Fruit fly (Drosophila melanogaster): ENCODE measurements around the gene CG4911.

CG4911 gene

dm6 chr3L:9057429-9058088, 15.0 kb downstream of the CG4911 start (continued):
- TF ChIP-seq Med (GFP tag) (peak; percentile 90), bab2 (GFP tag; optimal IDR thresholded peaks at IDR 0.05) (peak; percentile 46), CG31224 (GFP tag; IDR thresholded peaks at IDR 0.05) (peak; percentile 84), CG16779 (GFP tag; IDR thresholded peaks at IDR 0.05) (0 out of 2 replicates have a peak, but pooled peaks have one; percentile 66), Sox102F (GFP tag; optimal IDR thresholded peaks at IDR 0.05) (peak; percentile 93), CG4404 (GFP tag; IDR thresholded peaks at IDR 0.05) (peak; percentile 79), CG12391 (tag; optimal IDR thresholded peaks at IDR 0.05) (peak; percentile 95), pan (optimal IDR thresholded peaks at IDR 0.05) (no peak), pan (GFP tag; optimal IDR thresholded peaks at IDR 0.05 in 1 of 2, IDR thresholded peaks at IDR 0.05 in 1 of 2) (peak in 1 of 2 experiments; percentile 86), BtbVII (GFP tag; optimal IDR thresholded peaks at IDR 0.05) (peak; percentile 89), D19B (GFP tag; optimal IDR thresholded peaks at IDR 0.05) (peak; percentile 66), CG31441 (GFP tag; IDR thresholded peaks at IDR 0.05) (peak; percentile 96), lola (GFP tag; optimal IDR thresholded peaks at IDR 0.05) (peak in 1 of 3 experiments; percentile 90), CG12299 (tag; optimal IDR thresholded peaks at IDR 0.05) (peak; percentile 92), Hr78 (GFP tag; optimal IDR thresholded peaks at IDR 0.05) (peak in 1 of 2 experiments; percentile 73), CG14965 (GFP tag; optimal IDR thresholded peaks at IDR 0.05; ENCODE audit: borderline replicate concordance) (no peak), CG7271 (tag; optimal IDR thresholded peaks at IDR 0.05) (no peak), sna (GFP tag; IDR thresholded peaks at IDR 0.05; ENCODE audit: partially characterized antibody) (no peak), chn (GFP tag; optimal IDR thresholded peaks at IDR 0.05) (peak; percentile 69), CG1529 (GFP tag; optimal IDR thresholded peaks at IDR 0.05) (peak; percentile 81), Mad (GFP tag; optimal IDR thresholded peaks at IDR 0.05) (peak; percentile 46), CG17359 (tag; optimal IDR thresholded peaks at IDR 0.05) (peak; percentile 91), br (optimal IDR thresholded peaks at IDR 0.05) (no peak), CoRest (tag; optimal IDR thresholded peaks at IDR 0.05) (peak; percentile 94), CG34224 (GFP tag; IDR thresholded peaks at IDR 0.05; ENCODE audit: partially characterized antibody) (no peak), bowl (GFP tag; IDR thresholded peaks at IDR 0.05) (no peak), CG3281 (GFP tag; optimal IDR thresholded peaks at IDR 0.05) (peak; percentile 93), Gug (GFP tag; IDR thresholded peaks at IDR 0.05) (peak; percentile 72), toy (GFP tag; IDR thresholded peaks at IDR 0.05) (peak; percentile 75; the same call in 1 of the 2 replicates), jumu (GFP tag; optimal IDR thresholded peaks at IDR 0.05) (peak; percentile 33), mam (GFP tag; optimal IDR thresholded peaks at IDR 0.05) (peak; percentile 61), CG4730 (GFP tag; IDR thresholded peaks at IDR 0.05) (peak; percentile 83), ftz-f1 (GFP tag; optimal IDR thresholded peaks at IDR 0.05) (peak; percentile 16), D (optimal IDR thresholded peaks at IDR 0.05) (no peak), D (GFP tag; optimal IDR thresholded peaks at IDR 0.05) (peak; percentile 84), Eip74EF (GFP tag; optimal IDR thresholded peaks at IDR 0.05) (peak in 1 of 2 experiments; percentile 91), pita (GFP tag; optimal IDR thresholded peaks at IDR 0.05) (no peak), CG3838 (GFP tag; optimal IDR thresholded peaks at IDR 0.05) (peak; percentile 52), prd (optimal IDR thresholded peaks at IDR 0.05) (no peak), prd (GFP tag; IDR thresholded peaks at IDR 0.05) (peak; percentile 93), onecut (GFP tag; IDR thresholded peaks at IDR 0.05) (peak; percentile 81), CG2678 (tag; optimal IDR thresholded peaks at IDR 0.05) (peak; percentile 96), otp (GFP tag; IDR thresholded peaks at IDR 0.05) (peak; percentile 70; the same call in 2 of the 3 replicates), Antp (GFP tag; optimal IDR thresholded peaks at IDR 0.05) (peak; percentile 34), CG4424 (GFP tag; optimal IDR thresholded peaks at IDR 0.05) (peak; percentile 90), dysf (GFP tag; IDR thresholded peaks at IDR 0.05) (peak; percentile 91), CG13287 (GFP tag; IDR thresholded peaks at IDR 0.05; ENCODE audit: partially characterized antibody) (no peak), Ets65A (GFP tag) (peak; percentile 93), ATbp (GFP tag; optimal IDR thresholded peaks at IDR 0.05) (peak; percentile 91), Dip3 (GFP tag; optimal IDR thresholded peaks at IDR 0.05) (peak; percentile 68)
